Worm (Caenorhabditis elegans): ENCODE results near the gene F12D9.2.

F12D9.2 gene

ce11 chrX:8640654-8641053 lies 6.2 kb downstream of the F12D9.2 start:
- TF ChIP-seq nhr-43 (tag; optimal IDR thresholded peaks at IDR 0.05; ENCODE audit: poor library complexity, severe bottlenecking) (peak; percentile 49), elt-2 (tag; optimal IDR thresholded peaks at IDR 0.05) (peak; percentile 16), ceh-16 (tag; optimal IDR thresholded peaks at IDR 0.05) (no peak)

- TF ChIP-seq fkh-2 (tag; optimal IDR thresholded peaks at IDR 0.05), result no peak
- no peak for TF ChIP-seq ZK546.5 (tag; optimal IDR thresholded peaks at IDR 0.05)
- TF ChIP-seq nfya-1 (tag; optimal IDR thresholded peaks at IDR 0.05; ENCODE audit: insufficient read depth), result no peak
- no peak for TF ChIP-seq elt-1 (tag; optimal IDR thresholded peaks at IDR 0.05)
- TF ChIP-seq unc-62 (GFP tag; optimal IDR thresholded peaks at IDR 0.05), result no peak
- peak; percentile 10 for TF ChIP-seq lsy-12 (tag; optimal IDR thresholded peaks at IDR 0.05)
- no peak for TF ChIP-seq R02D3.7 (tag; optimal IDR thresholded peaks at IDR 0.05)
- TF ChIP-seq nhr-43 (tag; optimal IDR thresholded peaks at IDR 0.05; ENCODE audit: poor library complexity, severe bottlenecking), result peak; percentile 45
- TF ChIP-seq elt-3 (tag; optimal IDR thresholded peaks at IDR 0.05), result no peak
- TF ChIP-seq nhr-12 (tag; optimal IDR thresholded peaks at IDR 0.05), result no peak
- no peak for TF ChIP-seq nhr-67 (tag; optimal IDR thresholded peaks at IDR 0.05)
- no peak for TF ChIP-seq nhr-23 (tag; optimal IDR thresholded peaks at IDR 0.05)
- peak; percentile 12 for TF ChIP-seq nhr-25 (tag; optimal IDR thresholded peaks at IDR 0.05)
- TF ChIP-seq nhr-28 (tag; optimal IDR thresholded peaks at IDR 0.05), result no peak
- TF ChIP-seq nhr-76 (tag; optimal IDR thresholded peaks at IDR 0.05), result no peak
- no peak for TF ChIP-seq elt-2 (tag; optimal IDR thresholded peaks at IDR 0.05)
- no peak for TF ChIP-seq hmg-11 (tag; optimal IDR thresholded peaks at IDR 0.05)
- TF ChIP-seq sea-2 (GFP tag; optimal IDR thresholded peaks at IDR 0.05), result no peak
These were observed 8.2 kb downstream of the F12D9.2 start for ce11 chrX:8638679-8639184.

DNA sequence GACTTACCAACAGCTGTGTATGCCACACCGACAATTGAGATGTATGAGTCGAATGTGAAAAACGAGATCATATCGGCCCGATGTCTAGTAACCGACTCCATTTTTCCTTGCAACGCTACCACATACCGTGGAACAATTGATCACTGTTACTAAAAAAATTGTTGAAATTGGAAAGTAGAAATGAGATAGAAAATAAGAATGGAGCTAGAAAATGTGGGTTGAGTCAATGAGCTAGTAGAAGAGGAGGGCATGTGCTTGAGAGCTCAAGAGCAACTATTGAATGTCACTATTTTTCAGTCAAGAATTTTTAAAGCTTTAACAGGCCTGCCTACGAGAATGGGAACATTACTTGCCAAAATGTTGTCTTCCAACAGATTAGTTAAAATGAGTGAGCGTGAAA lies 21.8 kb downstream of the F12D9.2 start, which contains the start of gene K01A12.3:
K01A12.3 (minus strand) TSS at position 101 of the 400 bp plus-strand sequence.
- TF ChIP-seq unc-39 (tag; optimal IDR thresholded peaks at IDR 0.05) (no peak), nfya-1 (tag; optimal IDR thresholded peaks at IDR 0.05; ENCODE audit: insufficient read depth) (no peak), fkh-10 (GFP tag; optimal IDR thresholded peaks at IDR 0.05) (no peak)

ce11 chrX:8623840-8624591 lies 22.9 kb downstream of the F12D9.2 start:
- TF ChIP-seq ama-1 (optimal IDR thresholded peaks at IDR 0.05) (no peak), jun-1 (tag; optimal IDR thresholded peaks at IDR 0.05) (no peak), ceh-9 (tag; optimal IDR thresholded peaks at IDR 0.05) (no peak), ceh-82 (tag; optimal IDR thresholded peaks at IDR 0.05) (no peak), egl-27 (tag; optimal IDR thresholded peaks at IDR 0.05) (peak; percentile 50), eor-1 (tag; optimal IDR thresholded peaks at IDR 0.05) (no peak), ceh-16 (tag; optimal IDR thresholded peaks at IDR 0.05) (no peak), tbx-2 (tag; optimal IDR thresholded peaks at IDR 0.05) (peak; percentile 63), nfya-1 (tag; optimal IDR thresholded peaks at IDR 0.05; ENCODE audit: insufficient read depth) (peak; percentile 40), hmg-11 (tag; optimal IDR thresholded peaks at IDR 0.05) (peak; percentile 53), mdl-1 (tag; optimal IDR thresholded peaks at IDR 0.05) (no peak), pqm-1 (tag; optimal IDR thresholded peaks at IDR 0.05) (no peak), elt-2 (tag; optimal IDR thresholded peaks at IDR 0.05) (peak; percentile 21), lin-39 (tag; optimal IDR thresholded peaks at IDR 0.05) (peak; percentile 47), ztf-4 (tag; optimal IDR thresholded peaks at IDR 0.05) (no peak), nhr-237 (tag; optimal IDR thresholded peaks at IDR 0.05) (no peak), unc-39 (tag; optimal IDR thresholded peaks at IDR 0.05) (no peak), lin-15B (tag; optimal IDR thresholded peaks at IDR 0.05) (no peak), nhr-76 (tag; optimal IDR thresholded peaks at IDR 0.05) (no peak), elt-3 (tag; optimal IDR thresholded peaks at IDR 0.05) (no peak), daf-12 (tag; optimal IDR thresholded peaks at IDR 0.05) (no peak), elt-1 (tag; optimal IDR thresholded peaks at IDR 0.05) (no peak), R02D3.7 (tag; optimal IDR thresholded peaks at IDR 0.05) (no peak), mml-1 (tag; optimal IDR thresholded peaks at IDR 0.05) (no peak), unc-62 (GFP tag; optimal IDR thresholded peaks at IDR 0.05) (no peak), fkh-10 (GFP tag; optimal IDR thresholded peaks at IDR 0.05) (no peak), egl-5 (tag; optimal IDR thresholded peaks at IDR 0.05) (no peak), pha-4 (tag; optimal IDR thresholded peaks at IDR 0.05) (peak; percentile 20), nhr-11 (tag; optimal IDR thresholded peaks at IDR 0.05) (no peak), skn-1 (tag; optimal IDR thresholded peaks at IDR 0.05) (no peak), ceh-28 (tag; optimal IDR thresholded peaks at IDR 0.05) (peak; percentile 8), fos-1 (tag; optimal IDR thresholded peaks at IDR 0.05) (no peak), fkh-2 (tag; optimal IDR thresholded peaks at IDR 0.05) (no peak), nhr-28 (tag; optimal IDR thresholded peaks at IDR 0.05) (no peak), sea-2 (GFP tag; optimal IDR thresholded peaks at IDR 0.05) (no peak), ZK546.5 (tag; optimal IDR thresholded peaks at IDR 0.05) (no peak), aly-2 (tag; optimal IDR thresholded peaks at IDR 0.05) (no peak), nhr-77 (tag; optimal IDR thresholded peaks at IDR 0.05) (no peak), nhr-25 (tag; optimal IDR thresholded peaks at IDR 0.05) (peak; percentile 46)
